Worm (Caenorhabditis elegans): Measurements from ENCODE around the gene K09C6.7.

ce11 chrV:884324-884723 lies 45.4 kb upstream of the K09C6.7 start, which contains the start of gene srj-38:
- TF ChIP-seq nhr-232 (tag; optimal IDR thresholded peaks at IDR 0.05) (no peak), unc-86 (tag; optimal IDR thresholded peaks at IDR 0.05) (no peak), mec-3 (tag; optimal IDR thresholded peaks at IDR 0.05; ENCODE audit: borderline replicate concordance) (no peak), sdc-2 (tag; optimal IDR thresholded peaks at IDR 0.05) (no peak), T23F11.4 (GFP tag; optimal IDR thresholded peaks at IDR 0.05) (no peak), hlh-6 (tag; optimal IDR thresholded peaks at IDR 0.05) (no peak)

All from whole organism, late embryonic.